Fruit fly (Drosophila melanogaster): ENCODE data around the gene CG5439.

The CG5439 gene

dm6 chr2L:13191894-13192293 lies 14.9 kb downstream of the CG5439 start, which contains the start of the genes CG16974 and Edem2 (continued):
- TF ChIP-seq pho (GFP tag; optimal IDR thresholded peaks at IDR 0.05) (peak; percentile 41), Dref (GFP tag; IDR thresholded peaks at IDR 0.05) (no peak), hth (optimal IDR thresholded peaks at IDR 0.05) (no peak), Max (GFP tag; optimal IDR thresholded peaks at IDR 0.05) (peak; percentile 60), sqz (GFP tag; optimal IDR thresholded peaks at IDR 0.05) (no peak), Adf1 (GFP tag; IDR thresholded peaks at IDR 0.05) (peak; percentile 34; the same call in 1 of the 2 replicates), Bgb (GFP tag; IDR thresholded peaks at IDR 0.05; ENCODE audit: partially characterized antibody) (no peak), gcm2 (GFP tag; optimal IDR thresholded peaks at IDR 0.05) (no peak), Dek (tag; optimal IDR thresholded peaks at IDR 0.05) (peak; percentile 74), p53 (GFP tag; optimal IDR thresholded peaks at IDR 0.05) (no peak), schlank (tag; optimal IDR thresholded peaks at IDR 0.05) (no peak), pan (optimal IDR thresholded peaks at IDR 0.05) (no peak), pan (GFP tag; optimal IDR thresholded peaks at IDR 0.05 in 1 of 2, IDR thresholded peaks at IDR 0.05 in 1 of 2) (peak in 1 of 2 experiments; percentile 82), sisA (GFP tag; IDR thresholded peaks at IDR 0.05) (peak; percentile 79), CG11456 (GFP tag; IDR thresholded peaks at IDR 0.05) (peak; percentile 84), vfl (GFP tag; optimal IDR thresholded peaks at IDR 0.05) (peak; percentile 70), grn (GFP tag; optimal IDR thresholded peaks at IDR 0.05) (no peak), CG1603 (tag; optimal IDR thresholded peaks at IDR 0.05) (no peak), CG2889 (GFP tag; IDR thresholded peaks at IDR 0.05) (peak; percentile 40; the same call in 1 of the 3 replicates), CG8290 (GFP tag; optimal IDR thresholded peaks at IDR 0.05) (no peak), CG8290 (tag; optimal IDR thresholded peaks at IDR 0.05) (no peak), Hey (tag; optimal IDR thresholded peaks at IDR 0.05) (no peak), CG7556 (GFP tag; optimal IDR thresholded peaks at IDR 0.05) (no peak), org-1 (GFP tag; optimal IDR thresholded peaks at IDR 0.05) (no peak), sima (GFP tag; optimal IDR thresholded peaks at IDR 0.05) (no peak), stwl (tag; optimal IDR thresholded peaks at IDR 0.05) (peak; percentile 88), CG43689 (GFP tag; IDR thresholded peaks at IDR 0.05) (no peak), chn (GFP tag; optimal IDR thresholded peaks at IDR 0.05) (peak; percentile 68), vvl (GFP tag; IDR thresholded peaks at IDR 0.05) (peak; percentile 86), CG10147 (GFP tag; optimal IDR thresholded peaks at IDR 0.05) (no peak), Lpt (GFP tag; optimal IDR thresholded peaks at IDR 0.05) (no peak), CG17912 (GFP tag; optimal IDR thresholded peaks at IDR 0.05) (no peak), gem (tag; optimal IDR thresholded peaks at IDR 0.05) (no peak), corto (GFP tag; optimal IDR thresholded peaks at IDR 0.05) (peak; percentile 70), Fer3 (tag; optimal IDR thresholded peaks at IDR 0.05) (no peak), CG10366 (GFP tag; IDR thresholded peaks at IDR 0.05) (0 out of 2 replicates have a peak, but pooled peaks have one; percentile 49), Oaz (GFP tag; IDR thresholded peaks at IDR 0.05) (0 out of 2 replicates have a peak, but pooled peaks have one; percentile 11), Hr3 (GFP tag; optimal IDR thresholded peaks at IDR 0.05) (peak; percentile 78), crol (GFP tag; IDR thresholded peaks at IDR 0.05) (no peak), CG17361 (GFP tag; IDR thresholded peaks at IDR 0.05) (no peak), CG12942 (GFP tag; optimal IDR thresholded peaks at IDR 0.05) (peak; percentile 74), Antp (GFP tag; optimal IDR thresholded peaks at IDR 0.05) (no peak), CG8089 (GFP tag; optimal IDR thresholded peaks at IDR 0.05) (no peak), Atf-2 (GFP tag; optimal IDR thresholded peaks at IDR 0.05) (no peak), H2.0 (GFP tag; IDR thresholded peaks at IDR 0.05) (peak; percentile 66), gfzf (GFP tag; optimal IDR thresholded peaks at IDR 0.05) (peak; percentile 73), hb (GFP tag; IDR thresholded peaks at IDR 0.05; ENCODE audit: partially characterized antibody) (no peak), oc (tag; optimal IDR thresholded peaks at IDR 0.05) (no peak), sug (tag; optimal IDR thresholded peaks at IDR 0.05) (no peak), Oli (tag; optimal IDR thresholded peaks at IDR 0.05) (no peak), Dad (GFP tag; optimal IDR thresholded peaks at IDR 0.05) (no peak), CG1233 (GFP tag; optimal IDR thresholded peaks at IDR 0.05) (peak; percentile 50), ap (GFP tag; IDR thresholded peaks at IDR 0.05) (peak; percentile 63)
